Worm (Caenorhabditis elegans) whole organism, L4/young adult: ENCODE measurements around the gene vab-8.

Experiments used
- W03F9.2 ChIP-seq: fragments of 150-350 bp; optimal IDR thresholded peaks from 2 replicates; lab custom pipeline; 2014; ENCODE audit warnings: missing biosample characterization, missing genetic modification characterization
- dao-5 ChIP-seq: sonication (generic microtip); optimal IDR thresholded peaks from 2 replicates; lab custom pipeline; 2016; ENCODE audit warnings: missing genotype, missing genetic modification characterization, moderate library complexity, missing compliant biosample characterization
- him-1 ChIP-seq: sonication (generic microtip); optimal IDR thresholded peaks from 2 replicates; lab custom pipeline; 2016; ENCODE audit warnings: missing genotype, missing genetic modification reagents, missing genetic modification characterization, missing compliant biosample characterization

DNA sequence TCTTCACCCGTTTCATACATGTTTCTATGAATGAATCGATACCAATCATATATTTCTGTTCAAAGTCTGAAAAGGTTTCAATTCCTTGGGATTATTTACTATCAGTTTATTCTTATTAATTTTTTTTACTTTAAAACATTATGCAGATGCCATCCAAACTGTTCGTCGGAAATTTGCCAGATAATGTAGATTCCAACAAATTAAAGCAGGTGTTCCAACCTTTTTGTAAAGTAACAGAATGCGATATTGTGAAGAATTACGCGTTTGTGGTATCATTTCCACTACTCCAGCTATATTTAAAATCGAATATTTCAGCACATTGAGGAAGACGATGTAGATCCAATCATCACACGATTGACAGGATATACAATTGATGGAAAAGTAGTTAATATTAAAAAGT is 21.0 kb upstream of the vab-8 start, which contains the start of gene rnp-1:
- TF ChIP-seq him-1: no peak
- TF ChIP-seq dao-5 (tag; lab: Kevin White, UChicago): no peak
- no peak for TF ChIP-seq W03F9.2 (tag; lab: Kevin White, UChicago)
